Fruit fly (Drosophila melanogaster) whole organism, embryonic: ENCODE results near the gene Rcd2.
"Not testable (repeated sequence)": the region's sequence is repeated elsewhere in the genome, so short reads cannot be mapped to it uniquely, and the experiment has no call there.

ENCODE experiments used
- Bgb ChIP-seq: fragments of 200-800 bp; sonication (Bioruptor generic); IDR thresholded peaks from 2 replicates; pipeline ENCODE4 v1.3.6; 2022; ENCODE audit warnings: missing biosample characterization, missing genetic modification characterization; ENCODE audit not compliant: partially characterized antibody
- CG10209 ChIP-seq: fragments of 200-800 bp; sonication (Bioruptor generic); optimal IDR thresholded peaks from 3 replicates; lab custom pipeline; 2017; ENCODE audit warnings: missing biosample characterization, mild to moderate bottlenecking, missing genetic modification characterization, missing genetic modification reagents
- CG10979 ChIP-seq: fragments of 200-800 bp; sonication (Bioruptor generic); optimal IDR thresholded peaks from 2 replicates; lab custom pipeline; 2018; ENCODE audit warnings: missing biosample characterization, mild to moderate bottlenecking, missing genetic modification characterization, moderate library complexity
- CG12236 ChIP-seq: fragments of 200-800 bp; sonication (Bioruptor generic); optimal IDR thresholded peaks from 2 replicates; lab custom pipeline; 2016; ENCODE audit warnings: missing biosample characterization, missing genetic modification characterization
- CG12391 ChIP-seq: fragments of 200-800 bp; sonication (Bioruptor generic); optimal IDR thresholded peaks from 3 replicates; lab custom pipeline; 2018; ENCODE audit warnings: missing biosample characterization, mild to moderate bottlenecking, missing genetic modification characterization, moderate library complexity
- CG13624 ChIP-seq: fragments of 200-800 bp; sonication (Bioruptor generic); optimal IDR thresholded peaks from 2 replicates; lab custom pipeline; 2016; ENCODE audit warnings: missing biosample characterization, missing genetic modification characterization
- CG16813 ChIP-seq: fragments of 200-800 bp; sonication (Bioruptor generic); IDR thresholded peaks from 3 replicates; pipeline ENCODE4 v1.3.6; 2022; ENCODE audit warnings: missing biosample characterization, missing genetic modification characterization; ENCODE audit not compliant: partially characterized antibody
- CG1792 ChIP-seq: fragments of 200-800 bp; sonication (Bioruptor generic); optimal IDR thresholded peaks from 2 replicates; lab custom pipeline; 2016; ENCODE audit warnings: missing biosample characterization, missing genetic modification characterization
- CG1832 ChIP-seq: fragments of 200-800 bp; sonication (Bioruptor generic); optimal IDR thresholded peaks from 2 replicates; lab custom pipeline; 2017; ENCODE audit warnings: missing biosample characterization, mild to moderate bottlenecking, missing genetic modification characterization, inconsistent platforms
- CG18619 ChIP-seq: fragments of 200-800 bp; sonication (Bioruptor generic); optimal IDR thresholded peaks from 3 replicates; lab custom pipeline; 2017; ENCODE audit warnings: missing biosample characterization, mild to moderate bottlenecking, missing genetic modification characterization
- CG2875 ChIP-seq: fragments of 200-800 bp; sonication (Bioruptor generic); optimal IDR thresholded peaks from 2 replicates; lab custom pipeline; 2017; ENCODE audit warnings: missing biosample characterization, mild to moderate bottlenecking, missing genetic modification characterization, missing genetic modification reagents
- CG31388 ChIP-seq: fragments of 200-800 bp; sonication (Bioruptor generic); optimal IDR thresholded peaks from 2 replicates; lab custom pipeline; 2016; ENCODE audit warnings: missing biosample characterization, missing genetic modification characterization
- CG32532 ChIP-seq: fragments of 200-800 bp; sonication (Bioruptor generic); IDR thresholded peaks from 2 replicates; pipeline ENCODE4 v1.3.6; 2022; ENCODE audit warnings: missing biosample characterization, missing genetic modification characterization
- CG3726 ChIP-seq: fragments of 200-800 bp; sonication (Bioruptor generic); IDR thresholded peaks from 3 replicates; pipeline ENCODE4, ENCODE4 v1.3.6; 2022; ENCODE audit warnings: missing biosample characterization, missing genetic modification characterization
- CG5180 ChIP-seq: fragments of 200-800 bp; sonication (Bioruptor generic); optimal IDR thresholded peaks from 3 replicates; lab custom pipeline; 2017; ENCODE audit warnings: missing biosample characterization, missing genetic modification characterization, mild to moderate bottlenecking, moderate library complexity, missing genetic modification reagents
- CG6683 ChIP-seq: fragments of 200-800 bp; sonication (Bioruptor generic); optimal IDR thresholded peaks from 2 replicates; lab custom pipeline; 2017; ENCODE audit warnings: missing biosample characterization, mild to moderate bottlenecking, missing genetic modification characterization, missing genetic modification reagents
- CTCF ChIP-seq: fragments of 200-800 bp; sonication (Bioruptor generic); optimal IDR thresholded peaks from 2 replicates; lab custom pipeline; 2017; ENCODE audit warnings: missing biosample characterization, mild to moderate bottlenecking, missing genetic modification characterization, moderate library complexity
- Camta ChIP-seq: fragments of 200-800 bp; sonication (Bioruptor generic); optimal IDR thresholded peaks from 2 replicates; lab custom pipeline; 2016; ENCODE audit warnings: missing biosample characterization, missing genetic modification characterization
- CoRest ChIP-seq: fragments of 200-800 bp; sonication (Bioruptor generic); optimal IDR thresholded peaks from 3 replicates; lab custom pipeline; 2018; ENCODE audit warnings: missing biosample characterization, mild to moderate bottlenecking, missing genetic modification characterization, moderate library complexity
- Dll ChIP-seq: fragments of 200-800 bp; sonication (Bioruptor generic); IDR thresholded peaks from 4 replicates; pipeline ENCODE4 v1.3.6; 2022; ENCODE audit warnings: missing biosample characterization, missing genetic modification characterization; ENCODE audit not compliant: partially characterized antibody
- Eip74EF ChIP-seq, 2 experiments: fragments of 200-800 bp in 1 of 2; fragments of >200 bp in 1 of 2; sonication (Bioruptor generic) in 1 of 2; optimal IDR thresholded peaks; 2 replicates each; lab custom pipeline; 2017 to 2019; ENCODE audit warnings: missing biosample characterization in 2 of 2, missing genetic modification characterization in 2 of 2, mild to moderate bottlenecking in 1 of 2, moderate library complexity in 1 of 2
- Nf-YA ChIP-seq: fragments of 200-800 bp; sonication (Bioruptor generic); IDR thresholded peaks from 2 replicates; pipeline ENCODE4 v1.3.6; 2022; ENCODE audit warnings: missing biosample characterization, missing genetic modification characterization
- Opbp ChIP-seq: fragments of 200-800 bp; sonication (Bioruptor generic); IDR thresholded peaks from 3 replicates; pipeline ENCODE4 v1.3.6; 2022; ENCODE audit warnings: missing biosample characterization, missing genetic modification characterization; ENCODE audit not compliant: partially characterized antibody
- Usf ChIP-seq: fragments of 200-800 bp; sonication (Bioruptor generic); optimal IDR thresholded peaks from 2 replicates; lab custom pipeline; 2017; ENCODE audit warnings: missing genotype, missing biosample characterization, missing genetic modification characterization
- amos ChIP-seq: fragments of 200-800 bp; sonication (Bioruptor generic); IDR thresholded peaks from 2 replicates; pipeline ENCODE4 v1.3.6; 2022; ENCODE audit warnings: missing biosample characterization, missing genetic modification characterization; ENCODE audit not compliant: partially characterized antibody
- bsh ChIP-seq, 2 experiments: fragments of 200-800 bp; sonication (Bioruptor generic); optimal IDR thresholded peaks; 2 replicates each; lab custom pipeline; 2017 to 2018; ENCODE audit warnings: mild to moderate bottlenecking in 2 of 2, missing biosample characterization in 2 of 2, missing genetic modification characterization in 2 of 2, moderate library complexity in 1 of 2
- crp ChIP-seq, 2 experiments: fragments of 200-800 bp; sonication (Bioruptor generic); optimal IDR thresholded peaks; 2 replicates in 1 of 2; 3 replicates in 1 of 2; lab custom pipeline; 2017; ENCODE audit warnings: missing biosample characterization in 2 of 2, missing genetic modification characterization in 2 of 2, mild to moderate bottlenecking in 1 of 2, moderate library complexity in 1 of 2
- ems ChIP-seq: fragments of 200-800 bp; sonication (Bioruptor generic); optimal IDR thresholded peaks from 3 replicates; lab custom pipeline; 2016; ENCODE audit warnings: missing biosample characterization, missing genetic modification characterization
- fd102C ChIP-seq: fragments of 200-800 bp; sonication (Bioruptor generic); optimal IDR thresholded peaks from 2 replicates; lab custom pipeline; 2018; ENCODE audit warnings: missing biosample characterization, mild to moderate bottlenecking, missing genetic modification characterization, moderate library complexity
- ftz-f1 ChIP-seq: fragments of 200-800 bp; sonication (Bioruptor generic); optimal IDR thresholded peaks from 2 replicates; lab custom pipeline; 2016; ENCODE audit warnings: missing biosample characterization, missing genetic modification characterization
- her ChIP-seq: fragments of 200-800 bp; sonication (Bioruptor generic); optimal IDR thresholded peaks from 2 replicates; lab custom pipeline; 2016; ENCODE audit warnings: missing biosample characterization, missing genetic modification characterization
- lbe ChIP-seq: fragments of 200-800 bp; sonication (Bioruptor generic); optimal IDR thresholded peaks from 2 replicates; lab custom pipeline; 2016; ENCODE audit warnings: missing biosample characterization, mild to moderate bottlenecking, missing genetic modification characterization
- nerfin-2 ChIP-seq: fragments of 200-800 bp; sonication (Bioruptor generic); IDR thresholded peaks from 2 replicates; pipeline ENCODE4 v1.3.6; 2022; ENCODE audit warnings: missing biosample characterization, missing genetic modification characterization; ENCODE audit not compliant: partially characterized antibody
- otp ChIP-seq: fragments of 200-800 bp; sonication (Bioruptor generic); IDR thresholded peaks from 3 replicates; pipeline ENCODE4, ENCODE4 v1.3.6; 2022; ENCODE audit warnings: missing biosample characterization, missing genetic modification characterization
- peb ChIP-seq: fragments of 200-800 bp; sonication (Bioruptor generic); IDR thresholded peaks from 2 replicates; pipeline ENCODE4 v1.3.6; 2022; ENCODE audit warnings: missing biosample characterization, missing genetic modification characterization
- pfk ChIP-seq: fragments of 200-800 bp; sonication (Bioruptor generic); optimal IDR thresholded peaks from 2 replicates; lab custom pipeline; 2018; ENCODE audit warnings: missing biosample characterization, mild to moderate bottlenecking, missing genetic modification characterization, moderate library complexity
- prd ChIP-seq, 3 experiments: fragments of >200 bp in 2 of 3; fragments of 200-800 bp in 1 of 3; sonication (Bioruptor generic) in 1 of 3; optimal IDR thresholded peaks in 2 of 3; IDR thresholded peaks in 1 of 3; 2 replicates in 2 of 3; 3 replicates in 1 of 3; pipeline versions ENCODE4 v1.3.6 to Lab custom; 2017 to 2022; ENCODE audit warnings: missing biosample characterization in 1 of 3, missing genetic modification characterization in 1 of 3
- ranshi ChIP-seq: fragments of 200-800 bp; sonication (Bioruptor generic); IDR thresholded peaks from 2 replicates; pipeline ENCODE4 v1.3.6; 2022; ENCODE audit warnings: missing biosample characterization, missing genetic modification characterization
- sc ChIP-seq, 3 experiments: fragments of >200 bp in 2 of 3; fragments of 200-800 bp in 1 of 3; sonication (Bioruptor generic) in 1 of 3; optimal IDR thresholded peaks; 2 replicates in 2 of 3; 3 replicates in 1 of 3; lab custom pipeline; 2017; ENCODE audit warnings: mild to moderate bottlenecking in 1 of 3, missing biosample characterization in 1 of 3, missing genetic modification characterization in 1 of 3, missing genetic modification reagents in 1 of 3
- scrt ChIP-seq: fragments of 200-800 bp; sonication (Bioruptor generic); optimal IDR thresholded peaks from 2 replicates; lab custom pipeline; 2018; ENCODE audit warnings: missing biosample characterization, mild to moderate bottlenecking, missing genetic modification characterization, moderate library complexity
- slou ChIP-seq: fragments of 200-800 bp; sonication (Bioruptor generic); optimal IDR thresholded peaks from 3 replicates; lab custom pipeline; 2016; ENCODE audit warnings: missing biosample characterization, missing genetic modification characterization
- tio ChIP-seq: fragments of 200-800 bp; sonication (Bioruptor generic); optimal IDR thresholded peaks from 2 replicates; lab custom pipeline; 2017; ENCODE audit warnings: missing biosample characterization, missing genetic modification characterization, inconsistent platforms
- toy ChIP-seq: fragments of 200-800 bp; sonication (Bioruptor generic); IDR thresholded peaks from 2 replicates; pipeline ENCODE4 v1.3.6; 2022; ENCODE audit warnings: missing biosample characterization, missing genetic modification characterization
- ttk ChIP-seq: fragments of 200-800 bp; sonication (Bioruptor generic); IDR thresholded peaks from 2 replicates; pipeline ENCODE4 v2.1.2; 2022; ENCODE audit warnings: missing biosample characterization, missing genetic modification characterization
- vvl ChIP-seq: fragments of 200-800 bp; sonication (Bioruptor generic); IDR thresholded peaks from 2 replicates; pipeline ENCODE4 v1.3.6; 2022; ENCODE audit warnings: missing biosample characterization, missing genetic modification characterization
- zen2 ChIP-seq: fragments of 200-800 bp; sonication (Bioruptor generic); IDR thresholded peaks from 3 replicates; pipeline ENCODE4 v1.3.6; 2022; ENCODE audit warnings: missing biosample characterization, missing genetic modification characterization; ENCODE audit not compliant: partially characterized antibody

Gene Rcd2

DNA sequence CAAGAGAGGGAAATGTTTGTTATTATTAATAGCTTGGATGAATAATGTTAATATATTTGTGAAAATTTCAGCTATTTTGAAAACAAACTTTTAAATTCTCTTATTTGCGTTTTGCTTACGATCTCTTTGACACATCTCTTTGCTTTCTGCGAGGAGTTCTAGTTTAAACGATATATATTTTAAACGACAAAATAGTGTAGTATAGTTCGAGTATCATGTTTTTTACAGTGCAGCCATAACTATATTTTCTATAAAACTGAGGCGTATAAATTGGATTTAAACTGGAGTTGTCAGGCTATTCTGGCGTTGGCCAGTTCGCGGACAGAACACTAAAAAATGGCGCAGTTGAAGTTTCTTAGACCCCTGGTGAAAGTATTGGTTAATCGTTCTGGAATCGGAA is 40.7 kb downstream of the Rcd2 start, which contains the start of gene CG18281:
Gene CG18281 (plus strand): TSS at position 301 of the 400 bp plus-strand sequence.
- not testable (repeated sequence) for TF ChIP-seq CoRest (tag; lab: Kevin White, UChicago); CG31388; peb (GFP tag; lab: Robert Waterston, UW)

DNA sequence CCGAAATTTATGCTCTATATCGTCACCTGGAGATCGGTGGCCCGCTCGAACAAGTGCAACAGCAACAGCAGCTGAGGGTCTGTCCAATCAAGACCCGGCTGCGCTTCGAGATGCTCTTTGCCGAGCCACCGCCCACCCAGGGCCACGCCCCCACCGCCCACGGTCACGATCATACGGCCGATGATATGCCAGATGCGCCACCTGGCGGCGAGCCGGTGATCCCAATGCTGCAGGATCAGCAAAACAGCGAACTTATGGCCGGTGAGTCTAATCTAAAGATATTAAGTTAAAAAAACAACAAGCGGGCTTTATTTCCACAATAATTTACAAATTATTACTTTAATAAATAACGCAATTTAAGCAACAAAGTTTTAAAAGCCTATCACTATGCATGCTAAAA is 42.0 kb downstream of the Rcd2 start:
- no peak for TF ChIP-seq fd102C
- TF ChIP-seq toy (GFP tag; lab: Robert Waterston, UW), result no peak
- TF ChIP-seq Nf-YA, result no peak
- TF ChIP-seq her, result no peak
- TF ChIP-seq vvl, result no peak
- no peak for TF ChIP-seq nerfin-2
- no peak for TF ChIP-seq CG16813 (GFP tag; lab: Robert Waterston, UW)
- no peak for TF ChIP-seq Dll (GFP tag; lab: Robert Waterston, UW)
- TF ChIP-seq CG1792 (GFP tag; lab: Kevin White, UChicago), result no peak
- no peak for TF ChIP-seq bsh (GFP tag; optimal IDR thresholded peaks at IDR 0.05; lab: Kevin White, UChicago)
- TF ChIP-seq Opbp (GFP tag; lab: Robert Waterston, UW), result 0 out of 3 replicates have a peak, but pooled peaks have one; percentile 16
- no peak for TF ChIP-seq lbe
- peak; percentile 80 for TF ChIP-seq CG10979 (tag; lab: Kevin White, UChicago)
- TF ChIP-seq CG6683 (GFP tag; lab: Kevin White, UChicago), result no peak
- no peak for TF ChIP-seq slou
- TF ChIP-seq CG10209 (GFP tag; lab: Kevin White, UChicago), result no peak
- TF ChIP-seq peb (GFP tag; lab: Robert Waterston, UW), result no peak
- TF ChIP-seq CG3726 (GFP tag; lab: Robert Waterston, UW), result no peak
- TF ChIP-seq CG13624 (GFP tag; lab: Kevin White, UChicago), result no peak
- peak; percentile 87 for TF ChIP-seq CTCF (GFP tag; lab: Kevin White, UChicago)
- no peak for TF ChIP-seq Usf (GFP tag; lab: Kevin White, UChicago)
- TF ChIP-seq scrt, result no peak
- TF ChIP-seq CG12391 (tag; lab: Kevin White, UChicago), result no peak
- TF ChIP-seq CG32532 (GFP tag; lab: Robert Waterston, UW), result 0 out of 2 replicates have a peak, but pooled peaks have one; percentile 5
- TF ChIP-seq CG1832 (GFP tag; lab: Kevin White, UChicago), result no peak
- 0 out of 3 replicates have a peak, but pooled peaks have one; percentile 30 for TF ChIP-seq otp (GFP tag; lab: Robert Waterston, UW)
- no peak for TF ChIP-seq ranshi (GFP tag; lab: Robert Waterston, UW)
- TF ChIP-seq pfk, result no peak
- TF ChIP-seq CG18619 (GFP tag; lab: Kevin White, UChicago), result no peak
- TF ChIP-seq Camta (GFP tag; lab: Kevin White, UChicago), result no peak
- TF ChIP-seq zen2 (GFP tag; lab: Robert Waterston, UW), result no peak
- no peak for TF ChIP-seq crp (GFP tag; optimal IDR thresholded peaks at IDR 0.05; lab: Kevin White, UChicago)
- no peak for TF ChIP-seq ttk (GFP tag; lab: Robert Waterston, UW)
- no peak for TF ChIP-seq Eip74EF (GFP tag; optimal IDR thresholded peaks at IDR 0.05; lab: Kevin White, UChicago)
- TF ChIP-seq amos (GFP tag; lab: Robert Waterston, UW), result 0 out of 2 replicates have a peak, but pooled peaks have one; percentile 19
- no peak for TF ChIP-seq CG5180 (GFP tag; lab: Kevin White, UChicago)
- no peak for TF ChIP-seq ftz-f1
- no peak for TF ChIP-seq CG12236 (GFP tag; lab: Kevin White, UChicago)
- no peak for TF ChIP-seq sc (optimal IDR thresholded peaks at IDR 0.05; lab: Kevin White, UChicago)
- TF ChIP-seq sc (GFP tag; optimal IDR thresholded peaks at IDR 0.05; lab: Kevin White, UChicago), result no peak
- TF ChIP-seq CG2875 (GFP tag; lab: Kevin White, UChicago), result no peak
- TF ChIP-seq ems (GFP tag; lab: Kevin White, UChicago), result no peak
- TF ChIP-seq tio (GFP tag; lab: Kevin White, UChicago), result no peak
- no peak for TF ChIP-seq Bgb (GFP tag; lab: Robert Waterston, UW)
- no peak for TF ChIP-seq prd (optimal IDR thresholded peaks at IDR 0.05; lab: Kevin White, UChicago)
- TF ChIP-seq prd (GFP tag; IDR thresholded peaks at IDR 0.05; lab: Robert Waterston, UW), result no peak
- TF ChIP-seq CoRest (tag; lab: Kevin White, UChicago), result no peak
